Worm (Caenorhabditis elegans): Measurements from ENCODE around the gene srh-118.

- TF ChIP-seq ama-1 (optimal IDR thresholded peaks at IDR 0.05) (no peak), pes-1 (GFP tag; IDR thresholded peaks at IDR 0.05) (no peak), sea-1 (GFP tag; conservative IDR thresholded peaks at IDR 0.05) (no peak), tra-4 (tag; optimal IDR thresholded peaks at IDR 0.05) (no peak), flt-1 (GFP tag; IDR thresholded peaks at IDR 0.05) (no peak), tbx-11 (GFP tag; IDR thresholded peaks at IDR 0.05) (no peak), scrt-1 (GFP tag; IDR thresholded peaks at IDR 0.05) (no peak), hmg-4 (GFP tag; optimal IDR thresholded peaks at IDR 0.05) (no peak)
Measured at ce11 chrV:17471564-17471963, 24.4 kb downstream of the srh-118 start, which contains the start of gene srh-235.

Measured in whole organism, early embryonic.